Worm (Caenorhabditis elegans) whole organism, L1 larva: ENCODE data around the gene C35D10.3.

Source experiments
- lin-13 ChIP-seq: fragments of 150-350 bp; optimal IDR thresholded peaks from 2 replicates; lab custom pipeline; 2014; ENCODE audit warnings: missing biosample characterization, missing genetic modification reagents, missing genetic modification characterization
- nhr-11 ChIP-seq: fragments of 150-350 bp; optimal IDR thresholded peaks from 2 replicates; lab custom pipeline; 2014; ENCODE audit warnings: missing biosample characterization, missing genetic modification characterization
- nhr-28 ChIP-seq: fragments of 150-350 bp; optimal IDR thresholded peaks from 2 replicates; lab custom pipeline; 2014; ENCODE audit warnings: missing biosample characterization, missing genetic modification characterization
- nhr-76 ChIP-seq: sonication (generic microtip); optimal IDR thresholded peaks from 2 replicates; lab custom pipeline; 2017; ENCODE audit warnings: missing biosample characterization, missing genetic modification characterization
- zag-1 ChIP-seq: fragments of 150-350 bp; optimal IDR thresholded peaks from 2 replicates; lab custom pipeline; 2014; ENCODE audit warnings: missing biosample characterization, missing genetic modification characterization

- TF ChIP-seq nhr-76 = no peak
- TF ChIP-seq lin-13 (GFP tag; lab: Kevin White, UChicago) = no peak
- TF ChIP-seq zag-1 (tag; lab: Kevin White, UChicago) = no peak
- no peak for TF ChIP-seq nhr-11
- no peak for TF ChIP-seq nhr-28 (tag; lab: Kevin White, UChicago)
Observed at ce11 chrIII:4887291-4887690, 18.6 kb downstream of the C35D10.3 start, which contains the start of gene clec-6.
